Fruit fly (Drosophila melanogaster) whole organism, embryonic: ENCODE results near the gene kibra.
A peak's percentile ranks its signal among the peaks of the same experiment; 100 is the strongest.

ENCODE experiments used
- BtbVII ChIP-seq: fragments of 200-800 bp; sonication (Bioruptor generic); optimal IDR thresholded peaks from 3 replicates; lab custom pipeline; 2017; ENCODE audit warnings: missing biosample characterization, mild to moderate bottlenecking, missing genetic modification characterization
- CG11398 ChIP-seq: fragments of 200-800 bp; sonication (Bioruptor generic); optimal IDR thresholded peaks from 2 replicates; lab custom pipeline; 2016; ENCODE audit warnings: missing biosample characterization, missing genetic modification characterization
- CG11456 ChIP-seq: fragments of 200-800 bp; sonication (Bioruptor generic); IDR thresholded peaks from 3 replicates; pipeline ENCODE4 v1.3.6; 2022; ENCODE audit warnings: missing biosample characterization, missing genetic modification characterization
- CG12299 ChIP-seq: fragments of 200-800 bp; sonication (Bioruptor generic); optimal IDR thresholded peaks from 2 replicates; lab custom pipeline; 2018; ENCODE audit warnings: missing biosample characterization, mild to moderate bottlenecking, missing genetic modification characterization
- CG12744 ChIP-seq: fragments of 200-800 bp; sonication (Bioruptor generic); optimal IDR thresholded peaks from 2 replicates; lab custom pipeline; 2016; ENCODE audit warnings: missing biosample characterization, missing genetic modification characterization
- CG15269 ChIP-seq: fragments of 200-800 bp; sonication (Bioruptor generic); optimal IDR thresholded peaks from 2 replicates; lab custom pipeline; 2018; ENCODE audit warnings: missing biosample characterization, mild to moderate bottlenecking, missing genetic modification characterization, moderate library complexity
- CG15601 ChIP-seq: fragments of 200-800 bp; sonication (Bioruptor generic); optimal IDR thresholded peaks from 3 replicates; lab custom pipeline; 2019; ENCODE audit warnings: missing biosample characterization, mild to moderate bottlenecking, missing genetic modification characterization, moderate library complexity
- CG17802 ChIP-seq: fragments of 200-800 bp; sonication (Bioruptor generic); optimal IDR thresholded peaks from 2 replicates; lab custom pipeline; 2018; ENCODE audit warnings: missing biosample characterization, mild to moderate bottlenecking, missing genetic modification characterization, moderate library complexity
- CG2875 ChIP-seq: fragments of 200-800 bp; sonication (Bioruptor generic); optimal IDR thresholded peaks from 2 replicates; lab custom pipeline; 2017; ENCODE audit warnings: missing biosample characterization, mild to moderate bottlenecking, missing genetic modification characterization, missing genetic modification reagents
- CG32532 ChIP-seq: fragments of 200-800 bp; sonication (Bioruptor generic); IDR thresholded peaks from 2 replicates; pipeline ENCODE4 v1.3.6; 2022; ENCODE audit warnings: missing biosample characterization, missing genetic modification characterization
- CG3838 ChIP-seq: fragments of 200-800 bp; sonication (Bioruptor generic); optimal IDR thresholded peaks from 3 replicates; lab custom pipeline; 2016; ENCODE audit warnings: missing biosample characterization, missing genetic modification characterization
- CG3847 ChIP-seq: fragments of 200-800 bp; sonication (Bioruptor generic); IDR thresholded peaks from 2 replicates; pipeline ENCODE4 v1.3.6; 2022; ENCODE audit warnings: missing biosample characterization, missing genetic modification characterization
- CG6272 ChIP-seq: fragments of 200-800 bp; sonication (Bioruptor generic); IDR thresholded peaks from 2 replicates; pipeline ENCODE4 v1.3.6; 2022; ENCODE audit warnings: missing biosample characterization, missing genetic modification characterization
- CG6813 ChIP-seq: fragments of 200-800 bp; sonication (Bioruptor generic); optimal IDR thresholded peaks from 2 replicates; lab custom pipeline; 2017; ENCODE audit warnings: missing biosample characterization, missing genetic modification characterization, mild to moderate bottlenecking, moderate library complexity, missing genetic modification reagents
- CG7357 ChIP-seq: fragments of 200-800 bp; sonication (Bioruptor generic); IDR thresholded peaks from 3 replicates; pipeline ENCODE4 v1.3.6; 2022; ENCODE audit warnings: missing biosample characterization, missing genetic modification characterization
- CG7786 ChIP-seq: fragments of 200-800 bp; sonication (Bioruptor generic); optimal IDR thresholded peaks from 2 replicates; lab custom pipeline; 2016; ENCODE audit warnings: missing biosample characterization, missing genetic modification characterization
- CG7839 ChIP-seq: fragments of 200-800 bp; sonication (Bioruptor generic); optimal IDR thresholded peaks from 3 replicates; lab custom pipeline; 2018; ENCODE audit warnings: missing biosample characterization, mild to moderate bottlenecking, missing genetic modification characterization, moderate library complexity
- CG7928 ChIP-seq: fragments of 200-800 bp; sonication (Bioruptor generic); optimal IDR thresholded peaks from 2 replicates; lab custom pipeline; 2017; ENCODE audit warnings: missing biosample characterization, mild to moderate bottlenecking, missing genetic modification characterization
- CG7963 ChIP-seq: fragments of 200-800 bp; sonication (Bioruptor generic); IDR thresholded peaks from 3 replicates; pipeline ENCODE4 v1.3.6; 2022; ENCODE audit warnings: missing biosample characterization, missing genetic modification characterization; ENCODE audit not compliant: partially characterized antibody
- CG8388 ChIP-seq: fragments of 200-800 bp; sonication (Bioruptor generic); optimal IDR thresholded peaks from 2 replicates; lab custom pipeline; 2019; ENCODE audit warnings: missing biosample characterization, mild to moderate bottlenecking, missing genetic modification characterization, moderate library complexity
- Dek ChIP-seq: fragments of 200-800 bp; sonication (Bioruptor generic); optimal IDR thresholded peaks from 3 replicates; lab custom pipeline; 2019; ENCODE audit warnings: missing biosample characterization, mild to moderate bottlenecking, missing genetic modification characterization, moderate library complexity
- E2f2 ChIP-seq: fragments of 200-800 bp; sonication (Bioruptor generic); IDR thresholded peaks from 2 replicates; pipeline ENCODE4 v1.3.6; 2022; ENCODE audit warnings: missing biosample characterization, missing genetic modification characterization
- Ets65A ChIP-seq: fragments of 200-800 bp; sonication (Bioruptor generic); peaks from one replicate; lab custom pipeline; 2016; ENCODE audit warnings: missing biosample characterization, missing genetic modification characterization
- Gug ChIP-seq: fragments of 200-800 bp; sonication (Bioruptor generic); IDR thresholded peaks from 4 replicates; pipeline ENCODE4 v1.3.6; 2022; ENCODE audit warnings: missing biosample characterization, missing genetic modification characterization
- HHEX ChIP-seq: fragments of 200-800 bp; sonication (Bioruptor generic); optimal IDR thresholded peaks from 3 replicates; lab custom pipeline; 2017; ENCODE audit warnings: missing biosample characterization, mild to moderate bottlenecking, missing genetic modification characterization, missing genetic modification reagents
- Hand ChIP-seq: fragments of 200-800 bp; sonication (Bioruptor generic); optimal IDR thresholded peaks from 2 replicates; lab custom pipeline; 2017; ENCODE audit warnings: mild to moderate bottlenecking, missing biosample characterization, missing genetic modification reagents, missing genetic modification characterization
- Hmx ChIP-seq: fragments of 200-800 bp; sonication (Bioruptor generic); optimal IDR thresholded peaks from 2 replicates; lab custom pipeline; 2016; ENCODE audit warnings: missing biosample characterization, missing genetic modification characterization
- Hsf ChIP-seq: fragments of 200-800 bp; sonication (Bioruptor generic); optimal IDR thresholded peaks from 3 replicates; lab custom pipeline; 2016; ENCODE audit warnings: missing biosample characterization, missing genetic modification characterization
- Kr ChIP-seq: fragments of 200-800 bp; sonication (Bioruptor generic); optimal IDR thresholded peaks from 2 replicates; lab custom pipeline; 2017; ENCODE audit warnings: missing biosample characterization, mild to moderate bottlenecking, missing genetic modification characterization
- Med ChIP-seq: fragments of 200-800 bp; sonication (Bioruptor generic); peaks from one replicate; lab custom pipeline; 2016; ENCODE audit warnings: missing biosample characterization, missing genetic modification characterization, mild to moderate bottlenecking, inconsistent platforms, moderate library complexity
- Myb ChIP-seq: fragments of 200-800 bp; sonication (Bioruptor generic); optimal IDR thresholded peaks from 2 replicates; lab custom pipeline; 2016; ENCODE audit warnings: missing biosample characterization, missing genetic modification characterization
- NC2β ChIP-seq: fragments of 200-800 bp; sonication (Bioruptor generic); optimal IDR thresholded peaks from 2 replicates; lab custom pipeline; 2016; ENCODE audit warnings: missing biosample characterization, missing genetic modification characterization
- NK7.1 ChIP-seq: fragments of 200-800 bp; sonication (Bioruptor generic); optimal IDR thresholded peaks from 3 replicates; lab custom pipeline; 2016; ENCODE audit warnings: missing biosample characterization, missing genetic modification characterization
- Ravus ChIP-seq: fragments of 200-800 bp; sonication (Bioruptor generic); IDR thresholded peaks from 2 replicates; pipeline ENCODE4 v1.3.6; 2022; ENCODE audit warnings: missing biosample characterization, missing genetic modification characterization
- Xrp1 ChIP-seq: fragments of 200-800 bp; sonication (Bioruptor generic); IDR thresholded peaks from 2 replicates; pipeline ENCODE4 v1.3.6; 2022; ENCODE audit warnings: missing biosample characterization, missing genetic modification characterization
- br ChIP-seq: fragments of >200 bp; optimal IDR thresholded peaks from 2 replicates; lab custom pipeline; 2017
- cas ChIP-seq: fragments of 200-800 bp; sonication (Bioruptor generic); IDR thresholded peaks from 2 replicates; pipeline ENCODE4 v1.3.6; 2022; ENCODE audit warnings: missing biosample characterization, missing genetic modification characterization
- cg ChIP-seq: fragments of 200-800 bp; sonication (Bioruptor generic); optimal IDR thresholded peaks from 3 replicates; lab custom pipeline; 2019; ENCODE audit warnings: missing biosample characterization, mild to moderate bottlenecking, missing genetic modification characterization, moderate library complexity
- cwo ChIP-seq: fragments of 200-800 bp; sonication (Bioruptor generic); optimal IDR thresholded peaks from 3 replicates; lab custom pipeline; 2017; ENCODE audit warnings: missing biosample characterization, missing genetic modification characterization, mild to moderate bottlenecking, moderate library complexity, missing genetic modification reagents
- dan ChIP-seq: fragments of 200-800 bp; sonication (Bioruptor generic); IDR thresholded peaks from 2 replicates; pipeline ENCODE4 v1.3.6; 2022; ENCODE audit warnings: missing biosample characterization, missing genetic modification characterization
- dmrt11E ChIP-seq: fragments of 200-800 bp; sonication (Bioruptor generic); optimal IDR thresholded peaks from 3 replicates; lab custom pipeline; 2018; ENCODE audit warnings: missing biosample characterization, mild to moderate bottlenecking, missing genetic modification characterization, moderate library complexity
- gcm ChIP-seq: fragments of 200-800 bp; sonication (Bioruptor generic); optimal IDR thresholded peaks from 2 replicates; lab custom pipeline; 2019; ENCODE audit warnings: missing biosample characterization, mild to moderate bottlenecking, missing genetic modification characterization, moderate library complexity
- grau ChIP-seq: fragments of 200-800 bp; optimal IDR thresholded peaks from 3 replicates; lab custom pipeline; 2019; ENCODE audit warnings: missing biosample characterization, mild to moderate bottlenecking, missing genetic modification characterization, moderate library complexity
- lilli ChIP-seq: fragments of 200-800 bp; sonication (Bioruptor generic); optimal IDR thresholded peaks from 3 replicates; lab custom pipeline; 2016; ENCODE audit warnings: missing biosample characterization, missing genetic modification characterization
- nau ChIP-seq: fragments of 200-800 bp; sonication (Bioruptor generic); optimal IDR thresholded peaks from 3 replicates; lab custom pipeline; 2017; ENCODE audit warnings: missing biosample characterization, mild to moderate bottlenecking, missing genetic modification characterization, missing genetic modification reagents
- nerfin-1 ChIP-seq: fragments of 200-800 bp; sonication (Bioruptor generic); optimal IDR thresholded peaks from 3 replicates; lab custom pipeline; 2019; ENCODE audit warnings: missing biosample characterization, mild to moderate bottlenecking, missing genetic modification characterization, moderate library complexity
- pan ChIP-seq, 4 experiments: fragments of >200 bp in 3 of 4; fragments of 200-800 bp in 1 of 4; sonication (Bioruptor generic) in 1 of 4; optimal IDR thresholded peaks in 3 of 4; IDR thresholded peaks in 1 of 4; 2 replicates each; pipeline versions ENCODE4 v1.3.6 to Lab custom; 2017 to 2022; ENCODE audit warnings: missing biosample characterization in 2 of 4, missing genetic modification characterization in 2 of 4, mixed read lengths in 1 of 4
- scrt ChIP-seq: fragments of 200-800 bp; sonication (Bioruptor generic); optimal IDR thresholded peaks from 2 replicates; lab custom pipeline; 2018; ENCODE audit warnings: missing biosample characterization, mild to moderate bottlenecking, missing genetic modification characterization, moderate library complexity
- vfl ChIP-seq: fragments of 200-800 bp; sonication (Bioruptor generic); optimal IDR thresholded peaks from 2 replicates; lab custom pipeline; 2016; ENCODE audit warnings: missing biosample characterization, missing genetic modification characterization

The kibra gene

DNA sequence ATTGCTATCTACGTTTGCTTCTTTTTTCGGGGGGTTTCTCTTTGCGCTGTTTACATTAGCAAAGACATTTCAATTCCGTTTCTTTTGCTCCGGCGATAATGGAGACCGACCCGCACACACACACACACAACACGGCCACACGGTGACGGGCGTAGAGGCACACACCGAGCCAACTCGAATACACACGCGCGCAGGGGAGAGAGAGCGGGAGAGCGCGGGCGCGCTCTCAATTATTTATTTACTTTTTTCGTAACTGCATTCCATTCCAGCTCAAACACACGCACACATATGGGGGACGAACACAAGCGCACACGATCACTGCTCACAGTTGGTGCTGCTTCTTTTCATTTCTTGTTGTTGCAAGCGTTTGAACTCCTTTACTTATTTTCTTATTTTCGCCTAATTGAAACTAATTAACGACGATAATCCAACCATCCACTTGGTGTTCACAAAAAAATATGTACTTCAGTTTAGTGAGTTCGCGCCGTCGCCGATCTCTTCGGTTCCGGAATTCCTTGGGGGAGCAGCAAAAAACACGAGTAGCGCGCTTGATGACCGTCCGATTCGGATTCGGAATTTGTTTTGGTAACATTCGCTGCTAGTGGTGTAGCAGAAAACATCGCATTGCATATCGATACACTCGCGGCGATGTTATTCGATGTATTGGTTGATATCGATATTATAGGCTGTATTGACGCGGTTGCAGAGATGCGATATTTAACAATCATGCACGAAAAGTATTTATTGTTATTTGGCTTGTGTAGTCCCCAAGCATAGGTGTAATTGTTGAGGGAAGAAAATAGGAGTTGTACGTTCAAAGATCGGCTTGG, at the start of gene kibra (continued):
- peak; percentile 88 for TF ChIP-seq CG17802
- peak; percentile 81 for TF ChIP-seq lilli (GFP tag; lab: Kevin White, UChicago)
- TF ChIP-seq HHEX = peak; percentile 33
- TF ChIP-seq Hmx = peak; percentile 48
- peak; percentile 74 for TF ChIP-seq CG6272 (GFP tag; lab: Robert Waterston, UW)
- TF ChIP-seq CG7963 (GFP tag; lab: Robert Waterston, UW) = no peak
- TF ChIP-seq Hsf = peak; percentile 66
- TF ChIP-seq Hand (GFP tag; lab: Kevin White, UChicago) = no peak
- TF ChIP-seq CG3838 (GFP tag; lab: Kevin White, UChicago) = no peak
- peak; percentile 97 for TF ChIP-seq Ets65A (GFP tag; lab: Kevin White, UChicago)
- peak; percentile 35 for TF ChIP-seq CG8388 (GFP tag; lab: Kevin White, UChicago)
- TF ChIP-seq CG7839 = peak; percentile 54
- TF ChIP-seq nau (GFP tag; lab: Kevin White, UChicago) = peak; percentile 56
- peak; percentile 61 for TF ChIP-seq CG15269
- TF ChIP-seq cwo (GFP tag; lab: Kevin White, UChicago) = peak; percentile 9
- peak; percentile 96 for TF ChIP-seq cg (GFP tag; lab: Kevin White, UChicago)
- TF ChIP-seq Xrp1 (GFP tag; lab: Robert Waterston, UW) = no peak
- no peak for TF ChIP-seq cas (GFP tag; lab: Robert Waterston, UW)
- peak; percentile 71; the same call in 2 of the 4 replicates for TF ChIP-seq Gug (GFP tag; lab: Robert Waterston, UW)
- no peak for TF ChIP-seq CG12744 (GFP tag; lab: Kevin White, UChicago)
- no peak for TF ChIP-seq E2f2 (GFP tag; lab: Robert Waterston, UW)
- TF ChIP-seq CG2875 (GFP tag; lab: Kevin White, UChicago) = no peak
- no peak for TF ChIP-seq dan (GFP tag; lab: Robert Waterston, UW)
- TF ChIP-seq CG11456 = no peak
- TF ChIP-seq CG11398 (GFP tag; lab: Kevin White, UChicago) = peak; percentile 37
- TF ChIP-seq scrt = peak; percentile 22
- peak; percentile 27 for TF ChIP-seq CG6813 (GFP tag; lab: Kevin White, UChicago)
- TF ChIP-seq NC2β (GFP tag; lab: Kevin White, UChicago) = peak; percentile 77
- peak; percentile 58 for TF ChIP-seq gcm (GFP tag; lab: Kevin White, UChicago)
- TF ChIP-seq Kr (GFP tag; lab: Kevin White, UChicago) = no peak
- TF ChIP-seq Ravus (GFP tag; lab: Robert Waterston, UW) = no peak
- TF ChIP-seq CG7357 = peak; percentile 98
- peak; percentile 93 for TF ChIP-seq Myb
- peak; percentile 75 for TF ChIP-seq nerfin-1 (tag; lab: Kevin White, UChicago)
- TF ChIP-seq BtbVII (GFP tag; lab: Kevin White, UChicago) = peak; percentile 42
- no peak for TF ChIP-seq CG3847 (GFP tag; lab: Robert Waterston, UW)
- no peak for TF ChIP-seq CG32532 (GFP tag; lab: Robert Waterston, UW)
- TF ChIP-seq CG7928 (GFP tag; lab: Kevin White, UChicago) = peak; percentile 28
- TF ChIP-seq CG15601 (tag; lab: Kevin White, UChicago) = peak; percentile 58
- peak; percentile 96 for TF ChIP-seq Med
- TF ChIP-seq NK7.1 (GFP tag; lab: Kevin White, UChicago) = peak; percentile 60
- peak; percentile 12 for TF ChIP-seq CG12299 (tag; lab: Kevin White, UChicago)
- TF ChIP-seq vfl (GFP tag; lab: Kevin White, UChicago) = peak; percentile 78
- peak; percentile 84 for TF ChIP-seq CG7786 (GFP tag; lab: Kevin White, UChicago)
- peak; percentile 46 for TF ChIP-seq Dek (tag; lab: Kevin White, UChicago)
- TF ChIP-seq dmrt11E (tag; lab: Kevin White, UChicago) = peak; percentile 37
- peak; percentile 63 for TF ChIP-seq grau (tag; lab: Kevin White, UChicago)
- TF ChIP-seq pan (optimal IDR thresholded peaks at IDR 0.05; lab: Kevin White, UChicago) = no peak
- TF ChIP-seq pan (GFP tag; optimal IDR thresholded peaks at IDR 0.05 in 1 of 2, IDR thresholded peaks at IDR 0.05 in 1 of 2) = no peak
- TF ChIP-seq br (lab: Kevin White, UChicago) = no peak
